Worm (Caenorhabditis elegans) whole organism, L4 larva: ENCODE data around the gene F58E6.8.

Experiments
- R02D3.7 ChIP-seq: fragments of 150-350 bp; sonication (generic microtip); optimal IDR thresholded peaks from 3 replicates; lab custom pipeline; 2014; ENCODE audit warnings: missing biosample characterization, missing genetic modification characterization
- ceh-82 ChIP-seq: sonication (generic microtip); optimal IDR thresholded peaks from 2 replicates; lab custom pipeline; 2017; ENCODE audit warnings: missing biosample characterization, missing genetic modification characterization
- lin-39 ChIP-seq: fragments of 150-350 bp; optimal IDR thresholded peaks from 2 replicates; lab custom pipeline; 2014; ENCODE audit warnings: missing biosample characterization, missing genetic modification reagents, missing genetic modification characterization
- mep-1 ChIP-seq: fragments of 150-350 bp; sonication (generic microtip); optimal IDR thresholded peaks from 3 replicates; lab custom pipeline; 2014; ENCODE audit warnings: missing biosample characterization, missing genetic modification characterization
- skn-1 ChIP-seq: fragments of 150-350 bp; optimal IDR thresholded peaks from 2 replicates; lab custom pipeline; 2014; ENCODE audit warnings: missing biosample characterization, missing genetic modification characterization
- zag-1 ChIP-seq: fragments of 150-350 bp; optimal IDR thresholded peaks from 2 replicates; lab custom pipeline; 2014; ENCODE audit warnings: missing biosample characterization, missing genetic modification characterization

DNA sequence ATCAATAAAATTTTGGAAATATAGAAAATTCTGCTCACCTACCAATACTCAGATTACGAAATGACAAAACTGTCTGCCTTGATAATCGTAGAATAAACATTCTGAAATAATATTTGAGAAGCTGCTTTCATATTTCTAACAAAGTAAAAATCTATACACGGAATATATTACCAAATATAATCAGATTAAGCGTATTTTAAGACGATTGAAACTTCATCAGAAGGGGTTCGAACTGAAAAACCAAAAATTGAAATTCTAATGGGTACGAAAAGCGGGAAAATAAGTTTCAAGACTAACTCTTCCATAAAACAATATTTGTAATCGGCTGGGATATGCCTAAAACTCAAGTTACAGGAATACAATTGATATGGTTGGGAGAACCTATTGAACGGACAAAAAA is 23.8 kb upstream of the F58E6.8 start, which contains the start of gene F46B6.4:
- TF ChIP-seq mep-1 (tag; lab: Kevin White, UChicago), result no peak
- no peak for TF ChIP-seq ceh-82 (tag; lab: Kevin White, UChicago)
- TF ChIP-seq skn-1 (tag; lab: Kevin White, UChicago), result no peak
- TF ChIP-seq zag-1 (tag; lab: Kevin White, UChicago), result no peak
- TF ChIP-seq R02D3.7 (tag; lab: Kevin White, UChicago), result no peak
- no peak for TF ChIP-seq lin-39
